Fruit fly (Drosophila melanogaster): ENCODE measurements around the gene if.

DNA sequence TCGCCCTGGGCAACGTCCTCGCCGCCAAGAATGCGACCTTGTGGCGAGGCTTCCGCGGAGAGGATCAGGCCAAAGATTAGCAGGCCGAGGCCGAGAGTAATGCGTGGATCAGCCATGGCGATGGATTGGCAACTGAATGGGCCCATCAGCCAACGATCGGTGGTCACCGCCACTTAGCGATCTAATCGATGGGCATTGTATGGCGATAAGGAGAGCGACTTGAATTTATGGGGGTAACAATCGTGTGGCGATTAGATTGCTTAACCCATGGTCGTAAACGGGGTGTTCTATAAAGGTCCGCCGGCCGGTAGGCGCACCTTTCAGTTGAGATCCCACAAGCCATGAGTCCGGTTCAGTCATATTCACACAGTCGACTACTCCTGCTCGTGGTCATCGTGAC lies 79.5 kb downstream of the if start, which contains the start of the genes CG9673 and CG4653:
- TF ChIP-seq CG5204 (GFP tag; optimal IDR thresholded peaks at IDR 0.05): no peak
- TF ChIP-seq tj (GFP tag; optimal IDR thresholded peaks at IDR 0.05): no peak
- TF ChIP-seq ovo (GFP tag; optimal IDR thresholded peaks at IDR 0.05): no peak
- TF ChIP-seq CG12768 (GFP tag; optimal IDR thresholded peaks at IDR 0.05): no peak
- no peak for TF ChIP-seq CG33017 (tag; optimal IDR thresholded peaks at IDR 0.05)
- TF ChIP-seq toe (GFP tag; optimal IDR thresholded peaks at IDR 0.05): no peak
- no peak for TF ChIP-seq CG7045 (GFP tag; optimal IDR thresholded peaks at IDR 0.05)
- no peak for TF ChIP-seq bab1 (GFP tag; optimal IDR thresholded peaks at IDR 0.05)
- no peak for TF ChIP-seq pad (GFP tag; optimal IDR thresholded peaks at IDR 0.05)

Data from whole organism, adult.